Worm (Caenorhabditis elegans): Measurements from ENCODE around the gene nlp-6.

nlp-6 gene

DNA sequence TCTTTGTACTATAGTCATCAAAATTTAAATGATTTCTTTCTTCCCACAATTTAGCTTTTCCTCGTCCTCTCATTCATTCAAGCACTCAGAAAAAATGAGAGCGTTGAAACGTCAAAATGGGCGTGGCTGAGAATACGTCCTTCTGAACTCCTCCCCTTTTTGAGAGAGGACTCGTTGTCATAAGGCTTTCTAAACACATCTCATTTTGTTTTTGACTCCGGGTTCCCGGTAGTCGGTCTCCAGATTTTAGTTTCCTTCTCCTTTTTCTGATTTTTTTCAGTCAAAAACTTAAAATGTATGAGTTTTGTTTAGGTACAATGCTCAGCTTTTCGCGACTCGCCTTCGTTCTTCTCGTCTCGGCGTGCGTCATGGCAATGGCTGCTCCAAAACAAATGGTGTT lies at the start of gene nlp-6:
Gene nlp-6 (plus strand): TSS at position 301 of the 400 bp plus-strand sequence.
- TF ChIP-seq unc-62 (GFP tag; optimal IDR thresholded peaks at IDR 0.05), result no peak

DNA sequence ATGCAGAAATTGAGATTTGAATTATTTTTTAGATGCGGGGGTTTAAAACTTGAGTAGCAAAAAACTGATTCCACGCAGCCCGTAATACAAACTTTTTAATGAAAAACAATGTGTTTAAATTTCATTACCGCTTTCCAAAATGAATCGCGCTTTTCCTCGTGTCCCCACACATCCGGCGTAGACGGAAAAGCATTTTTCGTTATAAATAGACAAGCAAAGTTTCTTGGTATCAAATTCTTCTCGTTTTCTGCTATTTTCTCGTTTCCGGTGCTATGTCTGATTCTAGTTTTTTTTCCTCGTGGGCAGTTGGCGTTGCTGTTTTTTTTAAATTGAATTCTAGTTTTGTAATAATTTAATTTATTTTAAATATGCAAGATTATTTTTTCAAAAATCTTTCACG lies 49.2 kb upstream of the nlp-6 start:
- TF ChIP-seq unc-62 (GFP tag; optimal IDR thresholded peaks at IDR 0.05), result no peak

DNA sequence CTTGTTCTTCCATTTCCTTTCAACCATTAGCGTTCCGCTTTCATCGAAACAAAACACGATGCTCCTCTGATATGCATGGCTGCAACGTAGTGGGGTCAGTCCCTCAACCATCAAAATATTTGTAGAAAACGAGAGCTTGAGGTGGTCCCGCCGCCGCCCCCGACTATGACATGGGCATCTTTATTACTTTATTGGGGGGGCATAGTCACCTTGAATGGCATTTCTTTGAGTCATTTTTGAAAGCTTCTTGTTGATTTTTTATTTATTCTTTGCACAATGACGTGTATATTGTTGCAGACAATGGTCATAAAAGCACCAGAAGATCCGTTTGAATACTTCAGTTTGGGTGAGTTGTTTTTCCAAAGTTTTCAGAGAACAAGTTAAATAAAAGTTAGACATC lies 48.0 kb upstream of the nlp-6 start, which contains the start of gene ncs-7:
Gene ncs-7 (plus strand): TSS at position 301 of the 400 bp plus-strand sequence.
- no peak for TF ChIP-seq unc-62 (GFP tag; optimal IDR thresholded peaks at IDR 0.05)

DNA sequence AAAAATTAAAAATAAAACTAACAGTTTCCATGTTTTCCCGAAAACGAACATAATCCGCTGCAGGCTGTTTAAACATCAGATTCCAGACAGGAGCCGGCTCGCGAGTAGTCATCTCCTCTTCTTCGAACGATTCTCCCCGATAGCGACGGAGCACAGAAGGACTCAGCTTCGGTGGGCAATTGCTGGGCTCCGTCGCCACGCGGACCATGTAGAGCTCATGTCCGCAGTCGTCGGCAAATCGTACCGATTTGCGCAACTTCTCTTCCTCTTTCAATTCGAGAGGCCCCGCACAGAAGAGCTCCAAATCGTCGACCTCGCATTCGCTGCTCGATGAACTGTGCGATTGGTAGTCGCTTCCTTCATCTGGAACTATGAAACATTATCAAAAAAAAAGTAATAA lies 37.0 kb upstream of the nlp-6 start:
- TF ChIP-seq unc-62 (GFP tag; optimal IDR thresholded peaks at IDR 0.05), result no peak

DNA sequence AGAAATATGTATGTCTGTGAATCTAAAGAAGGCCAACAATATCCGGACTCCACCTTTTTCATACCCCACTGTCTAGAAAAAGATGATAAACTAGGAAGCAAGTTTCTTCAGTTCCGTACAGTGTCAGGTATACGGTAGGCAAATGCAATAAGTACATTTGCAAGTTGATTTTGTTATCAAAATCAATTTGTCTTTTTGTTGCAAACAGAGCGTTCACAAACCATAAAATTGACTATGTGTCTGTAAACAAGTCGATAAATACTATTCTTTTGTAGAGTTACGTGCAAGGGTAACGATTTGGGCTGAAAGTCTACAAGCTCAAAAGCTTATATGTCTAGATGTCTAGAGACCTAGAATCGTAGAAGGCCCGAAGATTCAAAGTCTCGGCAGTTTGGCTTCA lies 36.5 kb upstream of the nlp-6 start:
- TF ChIP-seq unc-62 (GFP tag; optimal IDR thresholded peaks at IDR 0.05), result no peak

DNA sequence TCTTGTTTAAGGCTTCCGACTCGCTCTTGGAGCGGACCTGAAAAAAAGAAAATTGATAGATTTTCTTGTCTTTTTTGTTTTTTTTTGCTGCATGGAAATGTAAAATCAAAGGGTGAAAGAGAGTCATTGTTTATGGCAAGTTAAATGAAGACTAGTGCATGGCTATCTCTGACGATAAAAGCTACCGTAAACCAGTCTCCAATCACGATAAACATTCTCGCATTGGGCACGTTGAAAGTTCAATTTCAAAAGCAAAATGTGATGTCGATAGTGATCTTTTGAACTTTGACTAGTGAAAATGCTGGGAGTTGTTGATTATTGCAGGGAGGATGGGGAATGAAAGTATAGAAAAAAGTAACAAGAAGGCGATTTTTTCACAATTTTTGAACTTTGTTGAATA lies 35.6 kb upstream of the nlp-6 start:
- no peak for TF ChIP-seq unc-62 (GFP tag; optimal IDR thresholded peaks at IDR 0.05)

DNA sequence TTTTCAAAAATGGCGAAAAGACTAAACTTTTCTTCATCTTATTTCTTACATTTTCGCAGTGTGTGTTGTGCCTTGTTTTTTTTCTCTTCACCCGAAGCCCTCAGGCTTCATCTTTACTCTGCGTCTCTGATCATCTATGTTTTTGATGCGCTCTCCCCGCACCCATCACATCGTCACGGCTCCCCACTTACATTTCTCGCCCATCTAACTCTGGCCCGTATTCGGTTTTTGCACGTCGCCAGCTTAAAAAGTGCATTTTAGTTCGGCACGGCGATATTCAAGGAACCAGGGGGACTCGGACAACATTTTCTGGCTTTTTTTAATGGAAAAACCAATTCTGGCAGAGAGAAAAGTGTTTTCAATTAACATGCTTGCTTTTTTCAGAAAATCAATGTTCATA lies 34.9 kb upstream of the nlp-6 start:
- no peak for TF ChIP-seq unc-62 (GFP tag; optimal IDR thresholded peaks at IDR 0.05)

DNA sequence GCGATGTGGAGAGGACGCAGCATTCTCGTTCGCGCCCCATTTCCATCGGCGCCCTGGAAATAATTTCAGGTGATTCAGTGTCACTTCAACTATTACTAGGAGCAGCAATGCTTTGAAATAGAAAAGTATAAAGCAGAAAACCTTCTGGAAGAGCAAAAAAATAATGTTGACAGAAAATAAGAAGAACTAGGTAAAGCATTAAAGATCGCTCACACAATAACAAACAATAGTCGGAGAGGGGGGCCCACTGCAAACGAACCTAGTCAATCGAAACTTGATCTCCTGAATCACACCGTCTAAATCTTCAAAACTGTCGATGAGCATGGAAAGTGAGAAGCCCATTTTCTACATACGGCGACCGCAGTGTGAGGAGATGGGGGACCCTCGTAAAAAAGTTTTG lies 34.3 kb upstream of the nlp-6 start:
- no peak for TF ChIP-seq unc-62 (GFP tag; optimal IDR thresholded peaks at IDR 0.05)

DNA sequence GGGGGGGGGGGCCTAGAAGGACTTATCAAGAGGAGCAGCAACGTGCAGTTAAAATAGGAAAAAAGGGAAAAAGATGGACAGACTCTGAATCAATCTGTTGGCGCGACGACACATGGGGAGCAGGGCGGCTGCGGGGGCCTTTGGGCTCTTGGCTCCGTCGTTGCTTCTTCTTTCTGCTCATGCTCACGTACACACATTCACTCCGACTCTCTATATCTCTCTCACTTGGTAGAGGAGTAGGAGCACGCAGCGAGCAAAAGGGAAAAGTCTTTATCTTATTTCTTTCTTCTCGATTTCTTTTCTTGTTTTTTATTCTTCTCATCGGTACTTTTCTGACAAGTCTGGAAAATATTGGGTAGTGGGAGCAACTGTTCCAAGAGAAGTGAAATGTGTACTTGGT lies 33.9 kb upstream of the nlp-6 start:
- TF ChIP-seq unc-62 (GFP tag; optimal IDR thresholded peaks at IDR 0.05), result no peak

DNA sequence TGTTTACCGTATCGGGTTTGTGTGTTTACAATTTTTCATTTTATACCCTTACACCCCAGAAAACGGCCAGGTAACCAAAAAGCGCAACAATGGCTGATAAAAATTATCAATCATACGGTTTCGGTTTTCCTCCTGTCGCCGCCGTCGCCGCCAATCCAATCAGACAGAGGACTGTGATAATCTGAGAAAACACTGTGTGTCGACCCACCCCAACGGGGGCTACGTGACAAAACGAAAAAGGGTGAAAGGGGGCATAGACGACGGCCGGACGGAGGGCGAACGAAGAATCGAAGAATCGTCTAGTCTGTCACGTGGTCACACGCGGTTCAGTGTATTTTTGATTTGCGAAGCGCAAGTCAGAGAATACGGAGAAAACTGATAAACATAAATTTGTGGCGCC lies 31.4 kb upstream of the nlp-6 start:
- TF ChIP-seq unc-62 (GFP tag; optimal IDR thresholded peaks at IDR 0.05), result no peak

DNA sequence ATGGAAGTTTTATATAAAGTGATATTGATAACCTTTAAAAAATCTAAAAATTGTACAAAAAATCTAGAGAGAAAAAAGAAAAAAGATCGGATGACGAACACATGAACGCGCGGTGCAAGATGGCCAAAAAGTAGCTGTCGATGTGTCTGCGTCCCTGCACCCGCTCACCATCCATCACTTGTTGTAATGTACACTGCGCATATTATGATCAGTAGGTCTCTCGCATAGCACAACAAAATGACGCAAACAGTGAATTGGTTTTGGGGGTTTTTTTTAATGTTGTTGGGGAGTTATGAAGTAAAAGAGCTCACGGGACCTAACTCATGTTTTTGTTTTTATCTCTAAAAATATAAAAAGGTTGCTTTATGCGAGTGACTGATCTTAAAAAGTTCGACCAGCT lies 30.5 kb upstream of the nlp-6 start:
- no peak for TF ChIP-seq unc-62 (GFP tag; optimal IDR thresholded peaks at IDR 0.05)

DNA sequence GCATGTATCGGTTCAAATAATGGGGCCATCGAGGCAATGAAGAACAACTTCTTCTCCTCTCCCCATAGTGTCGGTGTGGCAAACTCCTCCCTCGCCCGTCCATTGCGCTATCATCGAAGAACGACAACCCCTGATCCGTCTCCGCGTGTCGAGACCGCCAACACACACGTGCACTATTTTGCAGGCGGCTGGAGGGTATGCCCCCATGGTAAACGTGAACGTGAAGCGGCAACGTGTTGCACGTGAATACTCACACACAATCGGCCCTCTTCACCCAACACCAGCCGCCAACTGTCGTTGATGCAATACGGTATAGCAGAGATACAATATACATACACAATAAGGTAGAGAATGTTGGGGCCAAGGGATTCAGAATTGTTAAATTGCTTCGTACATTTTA lies 29.1 kb upstream of the nlp-6 start:
- no peak for TF ChIP-seq unc-62 (GFP tag; optimal IDR thresholded peaks at IDR 0.05)

DNA sequence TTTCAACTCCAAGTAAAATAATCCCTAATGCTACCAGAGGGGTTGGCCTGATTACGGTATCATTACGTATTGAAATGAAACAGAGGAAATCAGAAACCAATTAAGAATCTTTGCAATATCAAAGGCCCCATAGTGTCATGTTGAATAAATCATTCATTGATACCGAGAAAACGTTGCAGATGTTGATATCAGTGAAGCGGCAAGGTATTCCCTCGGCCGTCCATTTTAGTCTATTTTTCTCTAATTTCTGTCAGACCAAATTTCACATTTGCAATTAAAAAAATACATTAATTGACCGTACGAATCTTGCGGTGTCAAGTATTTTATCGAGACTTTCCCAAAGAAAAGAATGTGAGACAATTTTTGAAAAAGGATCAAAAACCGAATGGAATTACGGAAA lies 28.0 kb upstream of the nlp-6 start:
- no peak for TF ChIP-seq unc-62 (GFP tag; optimal IDR thresholded peaks at IDR 0.05)

DNA sequence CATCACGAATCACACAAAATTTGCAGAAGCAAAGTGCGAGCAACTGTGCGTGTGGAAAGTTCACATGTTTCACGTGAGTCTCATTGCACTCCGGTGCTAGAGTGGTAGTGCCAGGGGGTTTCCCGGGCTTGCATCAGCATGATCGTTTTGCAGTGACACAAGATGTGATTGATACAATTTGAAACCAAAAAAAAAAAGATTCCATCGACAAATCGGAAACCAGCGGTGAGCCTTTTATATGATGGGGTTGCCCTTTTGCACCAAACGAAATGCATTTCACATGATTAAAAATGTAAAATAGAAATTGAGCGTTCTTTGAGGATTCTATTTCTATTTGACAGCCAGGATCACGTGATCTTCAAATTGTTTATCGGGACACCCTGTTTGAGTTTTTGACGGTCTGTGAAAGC lies 25.9 kb upstream of the nlp-6 start:
- no peak for TF ChIP-seq unc-62 (GFP tag; optimal IDR thresholded peaks at IDR 0.05)

DNA sequence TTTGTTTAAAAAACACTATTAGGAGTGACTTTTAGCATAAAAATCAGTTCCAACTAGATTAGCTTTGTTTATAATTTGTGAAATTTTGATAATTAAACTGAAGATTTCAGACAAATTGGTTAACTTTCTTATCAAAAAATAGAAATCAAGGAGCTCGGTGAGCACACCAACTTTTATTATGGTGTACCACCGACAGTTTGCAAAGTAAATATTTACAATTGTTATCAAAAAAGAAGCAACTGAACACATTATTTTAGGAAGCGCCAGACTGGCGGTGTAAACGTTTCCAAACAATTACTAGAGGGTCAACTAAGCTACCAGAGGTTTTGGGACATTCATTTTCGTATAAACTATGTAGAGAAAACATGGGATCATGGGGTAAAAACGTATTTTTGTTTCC lies 24.7 kb upstream of the nlp-6 start:
- no peak for TF ChIP-seq unc-62 (GFP tag; optimal IDR thresholded peaks at IDR 0.05)

DNA sequence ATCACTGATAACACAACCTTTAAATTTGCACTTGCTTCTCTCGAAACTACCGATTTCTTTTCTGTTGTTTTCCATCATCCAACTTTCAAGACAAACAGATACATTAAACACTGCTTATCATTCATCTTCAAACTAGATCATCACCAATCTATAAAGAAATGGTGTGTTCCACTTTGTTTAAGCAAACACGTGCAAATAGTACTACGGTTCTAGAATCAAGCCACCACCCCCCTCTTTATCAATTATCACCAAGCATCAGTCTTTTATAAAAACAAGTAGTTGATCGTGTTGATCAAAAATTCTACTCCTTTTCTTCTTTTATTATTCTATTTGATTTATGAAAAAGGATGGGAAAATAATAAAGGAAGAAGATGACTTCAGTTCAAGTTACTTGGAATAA lies 23.8 kb upstream of the nlp-6 start:
- no peak for TF ChIP-seq unc-62 (GFP tag; optimal IDR thresholded peaks at IDR 0.05)

DNA sequence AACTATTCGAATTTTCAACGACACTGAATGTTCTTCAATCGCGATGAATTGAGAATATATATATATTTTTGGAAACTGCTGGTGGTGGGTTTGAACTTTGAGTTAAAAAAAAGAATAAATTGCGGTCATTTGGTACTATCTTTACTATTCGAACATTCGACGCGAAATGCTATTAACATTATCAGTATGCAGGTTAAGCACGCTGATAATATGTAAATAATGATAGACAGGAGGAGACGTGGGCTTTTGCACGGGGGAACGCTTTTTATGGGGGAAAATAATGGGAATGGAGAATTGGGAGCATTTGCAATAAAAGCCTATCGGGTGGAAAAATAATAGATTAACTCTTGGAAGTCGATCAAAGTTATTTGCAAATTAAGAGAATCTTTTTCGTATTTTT lies 23.3 kb upstream of the nlp-6 start:
- no peak for TF ChIP-seq unc-62 (GFP tag; optimal IDR thresholded peaks at IDR 0.05)

DNA sequence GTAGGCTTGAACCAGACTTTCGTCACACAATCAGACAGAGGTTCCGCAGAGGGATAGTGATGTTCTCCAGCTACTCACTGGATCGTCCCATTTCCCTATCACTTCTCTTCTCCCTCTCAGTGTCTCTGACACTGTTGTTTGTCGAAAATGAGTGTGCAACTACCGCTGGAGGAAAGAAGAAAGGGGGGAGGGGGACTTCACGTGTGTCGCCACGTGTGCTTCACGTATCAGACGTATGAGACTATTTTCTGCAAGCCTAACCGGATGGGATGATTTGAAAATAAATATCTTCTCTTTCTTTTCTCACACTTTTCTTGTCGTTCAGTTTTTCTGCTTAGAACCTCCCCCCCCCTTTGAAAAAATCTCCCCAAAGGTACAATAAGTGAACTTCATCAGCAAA lies 21.5 kb upstream of the nlp-6 start, which contains the start of gene H18N23.2:
Gene H18N23.2 (minus strand): TSS at position 82 of the 400 bp plus-strand sequence.
- no peak for TF ChIP-seq unc-62 (GFP tag; optimal IDR thresholded peaks at IDR 0.05)

DNA sequence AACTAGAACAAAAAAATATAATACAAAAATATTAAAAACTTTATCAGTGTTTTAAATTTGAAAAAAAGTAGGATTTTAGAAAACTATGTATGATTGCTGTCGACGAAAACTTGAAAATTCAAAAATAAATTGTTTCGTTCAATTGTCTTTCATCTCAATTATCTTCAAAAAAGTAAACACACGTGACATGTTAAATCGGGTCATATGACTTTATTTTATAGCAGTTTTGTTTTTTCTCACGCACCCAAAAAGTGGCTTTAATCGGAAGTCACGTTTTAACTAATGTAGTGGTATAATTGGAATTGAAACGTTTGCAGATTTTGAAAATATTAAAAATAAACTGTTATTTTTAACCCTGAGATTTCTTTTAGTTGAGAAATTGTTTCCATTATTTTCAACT lies 19.4 kb upstream of the nlp-6 start:
- no peak for TF ChIP-seq unc-62 (GFP tag; optimal IDR thresholded peaks at IDR 0.05)

Measured in whole organism, dauer.